Fruit fly (Drosophila melanogaster): ENCODE data around the gene CG42564.

Gene CG42564

dm6 chr3R:6405674-6406565 lies 31.6 kb downstream of the CG42564 start, which contains the start of gene Dmtn:
Gene Dmtn, minus strand, starts transcription at chr3R:6405895.
- TF ChIP-seq CG16863 (GFP tag; optimal IDR thresholded peaks at IDR 0.05) (peak; percentile 6), CG31388 (GFP tag; optimal IDR thresholded peaks at IDR 0.05) (no peak), Lhr (GFP tag; optimal IDR thresholded peaks at IDR 0.05) (peak; percentile 80), CG9437 (GFP tag; optimal IDR thresholded peaks at IDR 0.05) (no peak), CG31365 (tag; optimal IDR thresholded peaks at IDR 0.05) (no peak), Hsf (GFP tag; optimal IDR thresholded peaks at IDR 0.05) (peak; percentile 17), Trl (optimal IDR thresholded peaks at IDR 0.05) (peak in 1 of 2 experiments; percentile 21), Trl (GFP tag; optimal IDR thresholded peaks at IDR 0.05) (no peak), CG15514 (GFP tag; optimal IDR thresholded peaks at IDR 0.05) (peak; percentile 34), tap (tag; optimal IDR thresholded peaks at IDR 0.05) (peak; percentile 2), CG18262 (tag; optimal IDR thresholded peaks at IDR 0.05) (peak; percentile 40), gro (GFP tag; optimal IDR thresholded peaks at IDR 0.05) (peak; percentile 51), TFAM (GFP tag; optimal IDR thresholded peaks at IDR 0.05) (peak; percentile 24), CG3163 (GFP tag; optimal IDR thresholded peaks at IDR 0.05) (peak; percentile 19), Deaf1 (tag; optimal IDR thresholded peaks at IDR 0.05) (peak; percentile 68), CG7839 (tag; optimal IDR thresholded peaks at IDR 0.05) (peak; percentile 27), Sox102F (GFP tag; optimal IDR thresholded peaks at IDR 0.05) (peak; percentile 12), chinmo (GFP tag; IDR thresholded peaks at IDR 0.05; ENCODE audit: partially characterized antibody) (no peak), Pdp1 (GFP tag; optimal IDR thresholded peaks at IDR 0.05) (peak in 1 of 2 experiments; percentile 12), Asciz (GFP tag; optimal IDR thresholded peaks at IDR 0.05) (no peak), HHEX (GFP tag; optimal IDR thresholded peaks at IDR 0.05) (peak; percentile 17), CoRest (tag; optimal IDR thresholded peaks at IDR 0.05) (peak; percentile 56), CG2889 (GFP tag; IDR thresholded peaks at IDR 0.05) (no peak), CG32532 (GFP tag; IDR thresholded peaks at IDR 0.05) (no peak), z (GFP tag; IDR thresholded peaks at IDR 0.05) (no peak), CG5180 (GFP tag; optimal IDR thresholded peaks at IDR 0.05) (no peak), CG10431 (GFP tag; optimal IDR thresholded peaks at IDR 0.05) (no peak), sens (GFP tag) (peak; percentile 68), CG9932 (GFP tag; IDR thresholded peaks at IDR 0.05) (no peak), CG2712 (tag; optimal IDR thresholded peaks at IDR 0.05) (peak; percentile 39), CG30020 (tag; optimal IDR thresholded peaks at IDR 0.05) (peak; percentile 9), MESR4 (GFP tag; optimal IDR thresholded peaks at IDR 0.05) (peak; percentile 59), CG10565 (GFP tag; optimal IDR thresholded peaks at IDR 0.05) (no peak), HmgD (GFP tag; optimal IDR thresholded peaks at IDR 0.05) (peak; percentile 38), CG9797 (GFP tag; optimal IDR thresholded peaks at IDR 0.05) (peak; percentile 89), Dp (GFP tag; optimal IDR thresholded peaks at IDR 0.05) (peak; percentile 23), hb (GFP tag; IDR thresholded peaks at IDR 0.05; ENCODE audit: partially characterized antibody) (no peak), Taf1 (GFP tag; IDR thresholded peaks at IDR 0.05) (no peak), CG30403 (GFP tag; optimal IDR thresholded peaks at IDR 0.05) (peak; percentile 24), Oli (tag; optimal IDR thresholded peaks at IDR 0.05) (peak; percentile 25), tio (GFP tag; optimal IDR thresholded peaks at IDR 0.05) (peak; percentile 33), dpn (GFP tag; optimal IDR thresholded peaks at IDR 0.05) (peak in 1 of 2 experiments; percentile 20), CG13775 (GFP tag; optimal IDR thresholded peaks at IDR 0.05) (peak; percentile 44), Dfd (GFP tag; optimal IDR thresholded peaks at IDR 0.05) (no peak), CG12391 (tag; optimal IDR thresholded peaks at IDR 0.05) (peak; percentile 62), ATbp (GFP tag; optimal IDR thresholded peaks at IDR 0.05) (no peak), az2 (GFP tag; optimal IDR thresholded peaks at IDR 0.05) (peak; percentile 2), lab (GFP tag; optimal IDR thresholded peaks at IDR 0.05) (peak; percentile 52)

All from whole organism, embryonic.